Fruit fly (Drosophila melanogaster) Kc167 (cell line): ENCODE results near the gene rdgA.

Experiments
- Myc ChIP-seq: fragments of >200 bp; optimal IDR thresholded peaks from 2 replicates; lab custom pipeline; 2017; ENCODE audit warnings: missing external identifiers
- insv ChIP-seq: fragments of >200 bp; optimal IDR thresholded peaks from 3 replicates; lab custom pipeline; 2018; ENCODE audit warnings: missing external identifiers
- psq ChIP-seq: fragments of >200 bp; optimal IDR thresholded peaks from 2 replicates; lab custom pipeline; 2017; ENCODE audit warnings: missing external identifiers

DNA sequence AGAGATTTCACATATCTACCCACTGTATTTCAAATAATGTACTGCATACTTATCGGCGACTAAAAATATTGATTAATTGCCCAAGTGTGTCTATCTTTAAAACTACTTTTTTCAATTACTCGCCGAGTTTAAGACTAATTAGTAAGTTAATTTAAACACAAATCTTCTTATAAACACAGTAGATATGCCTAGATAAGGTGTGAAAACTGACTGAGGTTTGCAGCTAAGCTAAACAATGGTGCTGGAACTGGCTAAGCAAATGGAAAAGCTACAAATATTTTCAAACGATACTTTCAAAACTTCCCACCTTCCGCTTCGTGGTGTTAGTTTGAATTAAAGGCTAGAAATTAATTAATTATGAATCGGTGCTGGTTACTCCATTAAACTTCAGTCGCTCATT lies 134.0 kb downstream of the rdgA start:
- TF ChIP-seq psq (lab: Kevin White, UChicago) (no peak), Myc (lab: Kevin White, UChicago) (no peak), insv (lab: Kevin White, UChicago) (no peak)
